Worm (Caenorhabditis elegans) whole organism, late embryonic: ENCODE data around the gene cpl-1.

Experiments
- ama-1 ChIP-seq: fragments of 150-350 bp; optimal IDR thresholded peaks from 2 replicates; lab custom pipeline; 2014
- ceh-48 ChIP-seq: sonication (generic microtip); optimal IDR thresholded peaks from 2 replicates; lab custom pipeline; 2016; ENCODE audit warnings: missing genetic modification characterization, inconsistent platforms, missing compliant biosample characterization
- elt-2 ChIP-seq: sonication (generic microtip); optimal IDR thresholded peaks from 2 replicates; lab custom pipeline; 2016; ENCODE audit warnings: missing genetic modification reagents, missing genetic modification characterization, missing compliant biosample characterization
- ets-4 ChIP-seq: sonication (generic microtip); optimal IDR thresholded peaks from 2 replicates; lab custom pipeline; 2016; ENCODE audit warnings: missing genetic modification characterization, missing compliant biosample characterization
- fkh-10 ChIP-seq: fragments of 150-350 bp; optimal IDR thresholded peaks from 2 replicates; lab custom pipeline; 2014; ENCODE audit warnings: missing biosample characterization, missing genetic modification reagents, missing genetic modification characterization
- hlh-8 ChIP-seq: sonication (generic microtip); optimal IDR thresholded peaks from 2 replicates; lab custom pipeline; 2016; ENCODE audit warnings: missing genotype, missing genetic modification characterization, missing compliant biosample characterization
- syd-9 ChIP-seq: sonication (generic microtip); optimal IDR thresholded peaks from 2 replicates; lab custom pipeline; 2016; ENCODE audit warnings: mild to moderate bottlenecking, missing genetic modification characterization, moderate library complexity, missing compliant biosample characterization
- ttx-3 ChIP-seq: sonication (generic microtip); optimal IDR thresholded peaks from 2 replicates; lab custom pipeline; 2016; ENCODE audit warnings: missing genetic modification reagents, missing genetic modification characterization, missing compliant biosample characterization
- unc-42 ChIP-seq: sonication (generic microtip); optimal IDR thresholded peaks from 2 replicates; lab custom pipeline; 2016; ENCODE audit warnings: missing genotype, missing genetic modification characterization, missing compliant biosample characterization

ce11 chrV:16622754-16623261 lies 27.7 kb upstream of the cpl-1 start, which contains the start of gene Y70C5A.2:
- TF ChIP-seq ama-1 (lab: Kevin White, UChicago), result no peak
- no peak for TF ChIP-seq ets-4 (tag; lab: Kevin White, UChicago)
- no peak for TF ChIP-seq syd-9 (tag; lab: Kevin White, UChicago)
- no peak for TF ChIP-seq hlh-8 (tag; lab: Kevin White, UChicago)
- TF ChIP-seq unc-42, result no peak
- no peak for TF ChIP-seq fkh-10 (GFP tag; lab: Kevin White, UChicago)
- no peak for TF ChIP-seq ttx-3 (tag; lab: Kevin White, UChicago)
- no peak for TF ChIP-seq ceh-48 (tag; lab: Kevin White, UChicago)
- TF ChIP-seq elt-2 (tag; lab: Kevin White, UChicago), result no peak
